Worm (Caenorhabditis elegans): Measurements from ENCODE around the gene ZK1307.8.

The ZK1307.8 gene

ce11 chrII:9644940-9645634, 20.7 kb downstream of the ZK1307.8 start (continued):
- TF ChIP-seq set-16 (GFP tag; IDR thresholded peaks at IDR 0.05) (no peak), mdl-1 (tag; optimal IDR thresholded peaks at IDR 0.05) (no peak), lin-1 (GFP tag; IDR thresholded peaks at IDR 0.05) (no peak), saeg-2 (GFP tag; IDR thresholded peaks at IDR 0.05) (no peak), ztf-11 (tag; optimal IDR thresholded peaks at IDR 0.05) (no peak), dve-1 (tag; optimal IDR thresholded peaks at IDR 0.05; ENCODE audit: insufficient read depth) (peak; percentile 51), pha-4 (GFP tag; IDR thresholded peaks at IDR 0.05) (no peak), pha-4 (tag; optimal IDR thresholded peaks at IDR 0.05) (no peak), madf-9 (GFP tag; conservative IDR thresholded peaks at IDR 0.05) (no peak), lir-3 (tag; optimal IDR thresholded peaks at IDR 0.05) (no peak), snpc-4 (tag; optimal IDR thresholded peaks at IDR 0.05) (no peak), F49E8.2 (tag; optimal IDR thresholded peaks at IDR 0.05; ENCODE audit: borderline replicate concordance) (no peak), D1046.2 (GFP tag; IDR thresholded peaks at IDR 0.05) (no peak), skn-1 (tag; optimal IDR thresholded peaks at IDR 0.05) (no peak), nhr-102 (tag; optimal IDR thresholded peaks at IDR 0.05) (no peak), daf-19 (GFP tag; conservative IDR thresholded peaks at IDR 0.05) (no peak), aly-2 (tag; optimal IDR thresholded peaks at IDR 0.05) (no peak), ceh-28 (tag; optimal IDR thresholded peaks at IDR 0.05) (no peak), nhr-42 (GFP tag; IDR thresholded peaks at IDR 0.05) (no peak), ZK337.2 (GFP tag; IDR thresholded peaks at IDR 0.05) (no peak)

- TF ChIP-seq hmg-1.1 (GFP tag; IDR thresholded peaks at IDR 0.05): peak; percentile 83
- peak; percentile 23 for TF ChIP-seq F10B5.3 (tag; optimal IDR thresholded peaks at IDR 0.05)
- peak; percentile 8 for TF ChIP-seq T20F7.1 (GFP tag; optimal IDR thresholded peaks at IDR 0.05)
- TF ChIP-seq saeg-2 (GFP tag; IDR thresholded peaks at IDR 0.05): 0 out of 2 replicates have a peak, but pooled peaks have one; percentile 44
- TF ChIP-seq nhr-28 (tag; optimal IDR thresholded peaks at IDR 0.05): peak; percentile 81
- peak; percentile 19 for TF ChIP-seq spr-1 (tag; optimal IDR thresholded peaks at IDR 0.05)
- TF ChIP-seq T26A8.4 (GFP tag; IDR thresholded peaks at IDR 0.05): no peak; the same call in 1 of the 2 replicates
- TF ChIP-seq ztf-7 (tag; optimal IDR thresholded peaks at IDR 0.05): peak; percentile 2
- TF ChIP-seq ctbp-1 (GFP tag; IDR thresholded peaks at IDR 0.05): 0 out of 2 replicates have a peak, but pooled peaks have one; percentile 30
- no peak for TF ChIP-seq unc-39 (tag; optimal IDR thresholded peaks at IDR 0.05)
- TF ChIP-seq rbr-2 (tag; optimal IDR thresholded peaks at IDR 0.05): peak; percentile 77
- TF ChIP-seq vab-7 (GFP tag; IDR thresholded peaks at IDR 0.05): no peak
- peak; percentile 87 for TF ChIP-seq hlh-30 (tag; optimal IDR thresholded peaks at IDR 0.05; ENCODE audit: insufficient read depth)
- TF ChIP-seq D1046.2 (GFP tag; IDR thresholded peaks at IDR 0.05): no peak
- TF ChIP-seq ama-1 (optimal IDR thresholded peaks at IDR 0.05): peak; percentile 40
- TF ChIP-seq hif-1 (tag; optimal IDR thresholded peaks at IDR 0.05): peak in 1 of 2 experiments; percentile 53
- peak; percentile 67 for TF ChIP-seq dve-1 (tag; optimal IDR thresholded peaks at IDR 0.05; ENCODE audit: insufficient read depth)
- TF ChIP-seq snpc-4 (tag; optimal IDR thresholded peaks at IDR 0.05): no peak
- no peak for TF ChIP-seq madf-9 (GFP tag; conservative IDR thresholded peaks at IDR 0.05)
- peak; percentile 62 to 70 for TF ChIP-seq lsy-2 (tag; optimal IDR thresholded peaks at IDR 0.05)
- peak; percentile 45 for TF ChIP-seq nhr-6 (tag; optimal IDR thresholded peaks at IDR 0.05)
- peak; percentile 93 for TF ChIP-seq hlh-11 (tag; optimal IDR thresholded peaks at IDR 0.05)
- no peak for TF ChIP-seq aly-2 (tag; optimal IDR thresholded peaks at IDR 0.05)
- TF ChIP-seq egl-43 (GFP tag; IDR thresholded peaks at IDR 0.05): peak; percentile 62
- TF ChIP-seq F37D6.2 (tag; optimal IDR thresholded peaks at IDR 0.05): peak; percentile 0
- no peak for TF ChIP-seq arid-1 (GFP tag; conservative IDR thresholded peaks at IDR 0.05)
- TF ChIP-seq unc-62 (GFP tag; optimal IDR thresholded peaks at IDR 0.05 in 1 of 2): peak in 1 of 2 experiments; percentile 99
- TF ChIP-seq unc-62 (tag; optimal IDR thresholded peaks at IDR 0.05): no peak
- no peak for TF ChIP-seq jun-1 (tag; optimal IDR thresholded peaks at IDR 0.05)
- TF ChIP-seq mes-2 (tag; optimal IDR thresholded peaks at IDR 0.05; ENCODE audit: poor library complexity, severe bottlenecking): peak; percentile 72
- peak; percentile 86 for TF ChIP-seq mep-1 (tag; optimal IDR thresholded peaks at IDR 0.05)
- peak; percentile 76 for TF ChIP-seq ceh-28 (tag; optimal IDR thresholded peaks at IDR 0.05)
- no peak for TF ChIP-seq zfp-2 (tag; optimal IDR thresholded peaks at IDR 0.05)
- no peak for TF ChIP-seq lin-38 (GFP tag; IDR thresholded peaks at IDR 0.05)
- TF ChIP-seq nhr-11 (tag; optimal IDR thresholded peaks at IDR 0.05): peak; percentile 94
Observed at ce11 chrII:9646122-9646555, 21.7 kb downstream of the ZK1307.8 start.

Data from whole organism, L4 larva.